Worm (Caenorhabditis elegans): ENCODE measurements around the gene art-1.

The art-1 gene

DNA sequence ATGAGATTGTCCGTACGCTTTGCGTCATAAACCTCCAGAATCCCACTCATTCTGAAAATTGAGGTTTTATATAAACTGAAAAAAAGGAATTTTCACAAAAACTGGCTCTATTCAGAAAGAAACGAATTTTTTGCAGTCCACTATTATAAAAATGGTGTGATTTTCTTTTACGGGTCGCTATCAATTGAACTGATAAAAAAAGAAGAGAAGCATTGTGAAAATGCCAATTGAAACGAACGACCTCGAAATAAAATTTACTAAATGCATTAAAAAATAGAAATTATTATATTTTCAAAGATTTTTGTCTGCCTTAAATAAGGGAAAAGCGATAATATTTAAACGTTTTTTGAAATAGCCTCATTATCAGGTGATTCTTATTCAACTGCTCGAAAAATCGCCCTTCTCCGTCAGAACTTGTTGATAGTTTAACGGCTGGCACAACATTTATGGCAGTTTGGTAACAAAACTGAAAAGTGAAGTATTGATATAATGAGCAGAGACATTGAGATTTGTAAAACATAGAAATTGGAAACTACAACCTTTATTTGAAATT is at the start of gene art-1:
art-1 (minus strand) TSS at position 51 of the 553 bp plus-strand sequence.
- TF ChIP-seq ceh-31 (tag; optimal IDR thresholded peaks at IDR 0.05) = no peak
- TF ChIP-seq unc-55 (GFP tag; optimal IDR thresholded peaks at IDR 0.05) = no peak
- TF ChIP-seq pag-3 (tag; optimal IDR thresholded peaks at IDR 0.05; ENCODE audit: borderline replicate concordance) = no peak
- no peak for TF ChIP-seq pros-1 (tag; optimal IDR thresholded peaks at IDR 0.05)
- no peak for TF ChIP-seq C08G9.2 (tag; optimal IDR thresholded peaks at IDR 0.05)

DNA sequence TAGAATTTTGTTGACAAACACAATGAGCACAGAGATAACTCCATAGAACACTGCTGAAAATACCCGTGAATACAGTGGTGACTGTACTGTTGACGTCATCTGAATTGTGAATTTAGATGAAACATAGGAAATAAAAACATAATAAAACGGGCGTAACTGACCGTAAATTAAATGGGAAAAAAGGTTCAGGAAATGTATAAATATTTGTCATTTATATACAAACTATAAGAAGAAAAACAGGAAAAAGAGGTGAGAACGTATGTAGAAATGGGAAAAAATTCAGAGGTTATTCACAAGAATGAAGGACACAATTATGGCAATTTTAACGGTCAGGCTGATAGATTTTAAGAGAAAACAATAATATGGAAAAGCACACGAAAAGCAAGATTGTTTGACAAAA is 40.6 kb upstream of the art-1 start, which contains the start of gene sqv-7:
sqv-7 (minus strand) TSS at position 101 of the 400 bp plus-strand sequence.
- no peak for TF ChIP-seq eyg-1 (tag; optimal IDR thresholded peaks at IDR 0.05)
- no peak for TF ChIP-seq sox-2 (GFP tag; IDR thresholded peaks at IDR 0.05)
- TF ChIP-seq lin-11 (tag; optimal IDR thresholded peaks at IDR 0.05) = no peak
- no peak for TF ChIP-seq T23F11.4 (GFP tag; optimal IDR thresholded peaks at IDR 0.05)
- TF ChIP-seq fax-1 (tag; optimal IDR thresholded peaks at IDR 0.05) = no peak
- no peak for TF ChIP-seq syd-9 (tag; optimal IDR thresholded peaks at IDR 0.05)
- TF ChIP-seq ets-4 (tag; optimal IDR thresholded peaks at IDR 0.05) = no peak
- no peak for TF ChIP-seq ztf-16 (tag; optimal IDR thresholded peaks at IDR 0.05)
- no peak for TF ChIP-seq gmeb-2 (tag; optimal IDR thresholded peaks at IDR 0.05)
- no peak for TF ChIP-seq pag-3 (tag; optimal IDR thresholded peaks at IDR 0.05; ENCODE audit: borderline replicate concordance)
- TF ChIP-seq C08G9.2 (tag; optimal IDR thresholded peaks at IDR 0.05) = no peak
- no peak for TF ChIP-seq ceh-31 (tag; optimal IDR thresholded peaks at IDR 0.05)
- no peak for TF ChIP-seq nhr-232 (tag; optimal IDR thresholded peaks at IDR 0.05)
- TF ChIP-seq K02D7.2 (tag; optimal IDR thresholded peaks at IDR 0.05) = no peak
- no peak for TF ChIP-seq elt-4 (tag; optimal IDR thresholded peaks at IDR 0.05)
- no peak for TF ChIP-seq ceh-2 (tag; optimal IDR thresholded peaks at IDR 0.05)
- TF ChIP-seq ceh-48 (tag; optimal IDR thresholded peaks at IDR 0.05) = no peak

DNA sequence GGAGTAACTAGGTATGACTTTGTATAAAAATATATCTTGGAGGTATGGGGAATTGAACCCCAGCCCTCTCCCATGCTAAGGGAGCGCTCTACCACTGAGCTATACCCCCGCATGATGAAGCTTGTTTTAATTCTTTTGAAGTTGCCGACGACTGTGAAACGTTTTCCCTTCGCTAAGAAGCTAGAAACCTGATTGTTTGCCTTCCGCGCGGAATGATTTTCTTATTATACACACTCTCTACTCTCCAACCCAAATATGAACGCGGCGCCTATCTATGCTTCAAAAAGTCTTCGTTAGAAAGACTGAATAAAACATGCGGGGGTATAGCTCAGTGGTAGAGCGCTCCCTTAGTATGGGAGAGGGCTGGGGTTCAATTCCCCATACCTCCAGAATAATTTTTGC is 30.9 kb upstream of the art-1 start:
- peak; percentile 13 for TF ChIP-seq Y22D7AL.16 (tag; optimal IDR thresholded peaks at IDR 0.05)
- TF ChIP-seq hlh-30 (tag; optimal IDR thresholded peaks at IDR 0.05; ENCODE audit: insufficient read depth) = no peak
- peak; percentile 16 for TF ChIP-seq che-1 (tag; optimal IDR thresholded peaks at IDR 0.05)
- no peak for TF ChIP-seq ahr-1 (tag; optimal IDR thresholded peaks at IDR 0.05)
- peak; percentile 4 for TF ChIP-seq nfya-1 (tag; optimal IDR thresholded peaks at IDR 0.05)
- no peak for TF ChIP-seq lim-6 (tag; optimal IDR thresholded peaks at IDR 0.05)
- no peak for TF ChIP-seq nhr-11 (tag; optimal IDR thresholded peaks at IDR 0.05)
- TF ChIP-seq K02D7.2 (tag; optimal IDR thresholded peaks at IDR 0.05) = no peak
- peak; percentile 12 for TF ChIP-seq madf-2 (tag; optimal IDR thresholded peaks at IDR 0.05)
- peak; percentile 7 for TF ChIP-seq sox-4 (tag; optimal IDR thresholded peaks at IDR 0.05)

DNA sequence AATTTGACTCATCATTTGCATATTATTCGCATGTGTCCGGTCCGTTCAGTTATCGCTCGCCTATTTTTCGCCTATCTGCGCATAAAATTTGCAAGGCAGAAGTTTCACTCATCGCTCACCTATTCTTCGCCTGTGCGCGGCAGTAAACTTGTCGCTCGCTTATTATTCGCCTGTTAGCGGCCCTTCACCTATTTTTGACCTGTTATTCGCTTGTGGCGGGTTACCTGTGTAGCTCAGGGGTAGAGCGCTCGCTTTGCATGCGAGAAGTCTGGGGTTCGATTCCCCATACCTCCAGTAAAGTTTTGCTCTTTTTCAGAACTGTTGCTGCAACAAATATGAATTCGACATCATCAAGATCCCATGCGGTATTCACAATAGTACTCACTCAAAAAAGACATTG is 29.4 kb upstream of the art-1 start:
- TF ChIP-seq ttx-3 (tag; optimal IDR thresholded peaks at IDR 0.05) = peak; percentile 70
- TF ChIP-seq gmeb-2 (tag; optimal IDR thresholded peaks at IDR 0.05) = peak; percentile 84
- TF ChIP-seq tbx-7 (tag; optimal IDR thresholded peaks at IDR 0.05) = peak; percentile 15
- TF ChIP-seq npax-4 (tag; optimal IDR thresholded peaks at IDR 0.05) = peak; percentile 26
- peak; percentile 87 for TF ChIP-seq ceh-19 (GFP tag; optimal IDR thresholded peaks at IDR 0.05)
- TF ChIP-seq hlh-6 (tag; optimal IDR thresholded peaks at IDR 0.05) = peak; percentile 87
- TF ChIP-seq che-1 (tag; optimal IDR thresholded peaks at IDR 0.05) = peak; percentile 85
- TF ChIP-seq elt-4 (tag; optimal IDR thresholded peaks at IDR 0.05) = peak; percentile 30
- peak; percentile 84 for TF ChIP-seq elt-2 (tag; optimal IDR thresholded peaks at IDR 0.05)
- peak; percentile 72 for TF ChIP-seq ref-2 (tag; optimal IDR thresholded peaks at IDR 0.05)
- peak; percentile 70 for TF ChIP-seq K02D7.2 (tag; optimal IDR thresholded peaks at IDR 0.05)
- TF ChIP-seq ceh-18 (tag; optimal IDR thresholded peaks at IDR 0.05) = peak; percentile 28
- TF ChIP-seq lin-11 (tag; optimal IDR thresholded peaks at IDR 0.05) = peak; percentile 75
- peak; percentile 21 for TF ChIP-seq ceh-31 (tag; optimal IDR thresholded peaks at IDR 0.05)
- TF ChIP-seq mec-3 (tag; optimal IDR thresholded peaks at IDR 0.05; ENCODE audit: borderline replicate concordance) = peak; percentile 18
- TF ChIP-seq ceh-9 (tag; optimal IDR thresholded peaks at IDR 0.05) = peak; percentile 41
- peak; percentile 74 for TF ChIP-seq sox-2 (GFP tag; IDR thresholded peaks at IDR 0.05)
- TF ChIP-seq rnt-1 (tag; optimal IDR thresholded peaks at IDR 0.05) = peak; percentile 50
- peak; percentile 68 for TF ChIP-seq unc-86 (tag; optimal IDR thresholded peaks at IDR 0.05)
- peak; percentile 87 for TF ChIP-seq ceh-6 (GFP tag; optimal IDR thresholded peaks at IDR 0.05)
- peak; percentile 34 for TF ChIP-seq ahr-1 (tag; optimal IDR thresholded peaks at IDR 0.05)
- TF ChIP-seq madf-2 (tag; optimal IDR thresholded peaks at IDR 0.05) = peak; percentile 78
- peak; percentile 75 for TF ChIP-seq fkh-6 (tag; optimal IDR thresholded peaks at IDR 0.05)
- peak; percentile 50 for TF ChIP-seq ceh-2 (tag; optimal IDR thresholded peaks at IDR 0.05)
- peak; percentile 72 for TF ChIP-seq sox-4 (tag; optimal IDR thresholded peaks at IDR 0.05)
- peak; percentile 62 for TF ChIP-seq syd-9 (tag; optimal IDR thresholded peaks at IDR 0.05)
- peak; percentile 78 for TF ChIP-seq C38D4.7 (GFP tag; optimal IDR thresholded peaks at IDR 0.05)
- peak; percentile 70 for TF ChIP-seq Y22D7AL.16 (tag; optimal IDR thresholded peaks at IDR 0.05)
- TF ChIP-seq ceh-45 (GFP tag; IDR thresholded peaks at IDR 0.05) = peak; percentile 73; the same call in 1 of the 2 replicates
